Fruit fly (Drosophila melanogaster) whole organism, embryonic: ENCODE data around the gene CG10195.

Experiments
- Bdp1 ChIP-seq: fragments of 200-800 bp; sonication (Bioruptor generic); optimal IDR thresholded peaks from 3 replicates; lab custom pipeline; 2016; ENCODE audit warnings: missing biosample characterization, missing genetic modification characterization
- CG10462 ChIP-seq: fragments of 200-800 bp; sonication (Bioruptor generic); optimal IDR thresholded peaks from 2 replicates; lab custom pipeline; 2016; ENCODE audit warnings: missing biosample characterization, missing genetic modification characterization
- CG11247 ChIP-seq: fragments of 200-800 bp; sonication (Bioruptor generic); IDR thresholded peaks from 2 replicates; pipeline ENCODE4 v1.3.6; 2022; ENCODE audit warnings: missing biosample characterization, missing genetic modification characterization
- CG11504 ChIP-seq: fragments of 200-800 bp; sonication (Bioruptor generic); optimal IDR thresholded peaks from 3 replicates; lab custom pipeline; 2019; ENCODE audit warnings: missing biosample characterization, mild to moderate bottlenecking, missing genetic modification characterization, moderate library complexity
- CG11723 ChIP-seq: fragments of 200-800 bp; sonication (Bioruptor generic); optimal IDR thresholded peaks from 2 replicates; lab custom pipeline; 2017; ENCODE audit warnings: missing biosample characterization, mild to moderate bottlenecking, missing genetic modification characterization
- CG12104 ChIP-seq: fragments of 200-800 bp; sonication (Bioruptor generic); optimal IDR thresholded peaks from 3 replicates; lab custom pipeline; 2016; ENCODE audit warnings: missing biosample characterization, missing genetic modification characterization
- CG18011 ChIP-seq: fragments of 200-800 bp; sonication (Bioruptor generic); optimal IDR thresholded peaks from 2 replicates; lab custom pipeline; 2017; ENCODE audit warnings: missing biosample characterization, missing genetic modification characterization, mild to moderate bottlenecking, moderate library complexity, missing genotype
- CG18262 ChIP-seq: fragments of 200-800 bp; optimal IDR thresholded peaks from 3 replicates; lab custom pipeline; 2019; ENCODE audit warnings: missing biosample characterization, mild to moderate bottlenecking, missing genetic modification characterization, moderate library complexity
- CG2199 ChIP-seq: fragments of 200-800 bp; sonication (Bioruptor generic); IDR thresholded peaks from 3 replicates; pipeline ENCODE4 v1.3.6; 2022; ENCODE audit warnings: missing biosample characterization, missing genetic modification characterization
- CG2712 ChIP-seq: fragments of 200-800 bp; optimal IDR thresholded peaks from 3 replicates; lab custom pipeline; 2019; ENCODE audit warnings: missing biosample characterization, mild to moderate bottlenecking, missing genetic modification characterization, moderate library complexity
- CG30020 ChIP-seq: fragments of 200-800 bp; optimal IDR thresholded peaks from 2 replicates; lab custom pipeline; 2019; ENCODE audit warnings: missing biosample characterization, mild to moderate bottlenecking, missing genetic modification characterization, moderate library complexity
- CG34376 ChIP-seq: fragments of 200-800 bp; sonication (Bioruptor generic); optimal IDR thresholded peaks from 2 replicates; lab custom pipeline; 2018; ENCODE audit warnings: missing biosample characterization, mild to moderate bottlenecking, missing genetic modification characterization
- CG4328 ChIP-seq: fragments of 200-800 bp; sonication (Bioruptor generic); optimal IDR thresholded peaks from 3 replicates; lab custom pipeline; 2017; ENCODE audit warnings: missing biosample characterization, missing genetic modification reagents, missing genetic modification characterization
- CG4707 ChIP-seq: fragments of 200-800 bp; sonication (Bioruptor generic); optimal IDR thresholded peaks from 2 replicates; lab custom pipeline; 2018; ENCODE audit warnings: missing biosample characterization, mild to moderate bottlenecking, missing genetic modification characterization, moderate library complexity
- CG4820 ChIP-seq: fragments of 200-800 bp; sonication (Bioruptor generic); optimal IDR thresholded peaks from 3 replicates; lab custom pipeline; 2016; ENCODE audit warnings: missing biosample characterization, missing genetic modification characterization
- CG5953 ChIP-seq: fragments of 200-800 bp; sonication (Bioruptor generic); IDR thresholded peaks from 2 replicates; pipeline ENCODE4 v1.3.6; 2022; ENCODE audit warnings: missing biosample characterization, missing genetic modification characterization
- CG6765 ChIP-seq: fragments of 200-800 bp; sonication (Bioruptor generic); optimal IDR thresholded peaks from 3 replicates; lab custom pipeline; 2017; ENCODE audit warnings: missing biosample characterization, mild to moderate bottlenecking, missing genetic modification characterization
- CG6813 ChIP-seq: fragments of 200-800 bp; sonication (Bioruptor generic); optimal IDR thresholded peaks from 2 replicates; lab custom pipeline; 2017; ENCODE audit warnings: missing biosample characterization, missing genetic modification characterization, mild to moderate bottlenecking, moderate library complexity, missing genetic modification reagents
- CG7556 ChIP-seq: fragments of 200-800 bp; sonication (Bioruptor generic); optimal IDR thresholded peaks from 2 replicates; lab custom pipeline; 2017; ENCODE audit warnings: missing biosample characterization, mild to moderate bottlenecking, missing genetic modification characterization
- CG7839 ChIP-seq: fragments of 200-800 bp; sonication (Bioruptor generic); optimal IDR thresholded peaks from 3 replicates; lab custom pipeline; 2018; ENCODE audit warnings: missing biosample characterization, mild to moderate bottlenecking, missing genetic modification characterization, moderate library complexity
- CG7928 ChIP-seq: fragments of 200-800 bp; sonication (Bioruptor generic); optimal IDR thresholded peaks from 2 replicates; lab custom pipeline; 2017; ENCODE audit warnings: missing biosample characterization, mild to moderate bottlenecking, missing genetic modification characterization
- CG8944 ChIP-seq: fragments of 200-800 bp; sonication (Bioruptor generic); optimal IDR thresholded peaks from 3 replicates; lab custom pipeline; 2016; ENCODE audit warnings: missing biosample characterization, missing genetic modification characterization
- CTCF ChIP-seq: fragments of 200-800 bp; sonication (Bioruptor generic); optimal IDR thresholded peaks from 2 replicates; lab custom pipeline; 2017; ENCODE audit warnings: missing biosample characterization, mild to moderate bottlenecking, missing genetic modification characterization, moderate library complexity
- CkIIα-i1 ChIP-seq: fragments of 200-800 bp; sonication (Bioruptor generic); IDR thresholded peaks from 2 replicates; pipeline ENCODE4 v1.3.6; 2022; ENCODE audit warnings: missing biosample characterization, missing genetic modification characterization
- Dek ChIP-seq: fragments of 200-800 bp; sonication (Bioruptor generic); optimal IDR thresholded peaks from 3 replicates; lab custom pipeline; 2019; ENCODE audit warnings: missing biosample characterization, mild to moderate bottlenecking, missing genetic modification characterization, moderate library complexity
- Ets65A ChIP-seq: fragments of 200-800 bp; sonication (Bioruptor generic); peaks from one replicate; lab custom pipeline; 2016; ENCODE audit warnings: missing biosample characterization, missing genetic modification characterization
- Hsf ChIP-seq: fragments of 200-800 bp; sonication (Bioruptor generic); optimal IDR thresholded peaks from 3 replicates; lab custom pipeline; 2016; ENCODE audit warnings: missing biosample characterization, missing genetic modification characterization
- Kr ChIP-seq: fragments of 200-800 bp; sonication (Bioruptor generic); optimal IDR thresholded peaks from 2 replicates; lab custom pipeline; 2017; ENCODE audit warnings: missing biosample characterization, mild to moderate bottlenecking, missing genetic modification characterization
- Lhr ChIP-seq: fragments of 200-800 bp; sonication (Bioruptor generic); optimal IDR thresholded peaks from 3 replicates; lab custom pipeline; 2017; ENCODE audit warnings: mild to moderate bottlenecking, missing biosample characterization, missing genetic modification reagents, missing genetic modification characterization
- Lim3 ChIP-seq: fragments of 200-800 bp; sonication (Bioruptor generic); IDR thresholded peaks from 2 replicates; pipeline ENCODE4 v1.3.6; 2022; ENCODE audit warnings: missing biosample characterization, missing genetic modification characterization
- Med ChIP-seq: fragments of 200-800 bp; sonication (Bioruptor generic); peaks from one replicate; lab custom pipeline; 2016; ENCODE audit warnings: missing biosample characterization, missing genetic modification characterization, mild to moderate bottlenecking, inconsistent platforms, moderate library complexity
- Nf-YC ChIP-seq: fragments of 200-800 bp; optimal IDR thresholded peaks from 3 replicates; lab custom pipeline; 2019; ENCODE audit warnings: missing biosample characterization, mild to moderate bottlenecking, missing genetic modification characterization, moderate library complexity
- Sin3A ChIP-seq: fragments of >200 bp; optimal IDR thresholded peaks from 2 replicates; lab custom pipeline; 2018
- Sry-δ ChIP-seq: fragments of 200-800 bp; sonication (Bioruptor generic); optimal IDR thresholded peaks from 2 replicates; lab custom pipeline; 2016; ENCODE audit warnings: missing biosample characterization, missing genetic modification characterization
- Taf1 ChIP-seq: fragments of 200-800 bp; sonication (Bioruptor generic); IDR thresholded peaks from 2 replicates; pipeline ENCODE4 v1.3.6; 2022; ENCODE audit warnings: missing biosample characterization, missing genetic modification characterization
- Tbp ChIP-seq: fragments of >200 bp; optimal IDR thresholded peaks from 2 replicates; lab custom pipeline; 2018; ENCODE audit warnings: missing biosample characterization, missing genetic modification characterization
- corto ChIP-seq: fragments of 200-800 bp; sonication (Bioruptor generic); optimal IDR thresholded peaks from 2 replicates; lab custom pipeline; 2016; ENCODE audit warnings: missing biosample characterization, mild to moderate bottlenecking, missing genetic modification characterization, moderate library complexity
- crol ChIP-seq: fragments of 200-800 bp; sonication (Bioruptor generic); IDR thresholded peaks from 2 replicates; pipeline ENCODE4 v1.3.6; 2022; ENCODE audit warnings: missing biosample characterization, missing genetic modification characterization
- disco-r ChIP-seq: fragments of 200-800 bp; sonication (Bioruptor generic); optimal IDR thresholded peaks from 2 replicates; lab custom pipeline; 2016; ENCODE audit warnings: missing biosample characterization, missing genetic modification characterization
- fru ChIP-seq: fragments of >200 bp; optimal IDR thresholded peaks from 2 replicates; lab custom pipeline; 2017
- grau ChIP-seq: fragments of 200-800 bp; optimal IDR thresholded peaks from 3 replicates; lab custom pipeline; 2019; ENCODE audit warnings: missing biosample characterization, mild to moderate bottlenecking, missing genetic modification characterization, moderate library complexity
- gsb ChIP-seq: fragments of 200-800 bp; sonication (Bioruptor generic); IDR thresholded peaks from 2 replicates; pipeline ENCODE4 v1.3.6; 2022; ENCODE audit warnings: missing biosample characterization, missing genetic modification characterization
- hb ChIP-seq: fragments of 200-800 bp; sonication (Bioruptor generic); IDR thresholded peaks from 3 replicates; pipeline ENCODE4 v1.3.6; 2022; ENCODE audit warnings: missing biosample characterization, missing genetic modification characterization; ENCODE audit not compliant: partially characterized antibody
- inv ChIP-seq: fragments of 200-800 bp; sonication (Bioruptor generic); IDR thresholded peaks from 2 replicates; pipeline ENCODE4 v1.3.6; 2022; ENCODE audit warnings: missing biosample characterization, missing genetic modification characterization; ENCODE audit not compliant: partially characterized antibody
- lmd ChIP-seq: fragments of 200-800 bp; sonication (Bioruptor generic); IDR thresholded peaks from 2 replicates; pipeline ENCODE4 v1.3.6; 2022; ENCODE audit warnings: missing biosample characterization, missing genetic modification characterization
- nerfin-1 ChIP-seq: fragments of 200-800 bp; sonication (Bioruptor generic); optimal IDR thresholded peaks from 3 replicates; lab custom pipeline; 2019; ENCODE audit warnings: missing biosample characterization, mild to moderate bottlenecking, missing genetic modification characterization, moderate library complexity
- salm ChIP-seq: fragments of 200-800 bp; sonication (Bioruptor generic); optimal IDR thresholded peaks from 2 replicates; lab custom pipeline; 2018; ENCODE audit warnings: missing biosample characterization, mild to moderate bottlenecking, missing genetic modification characterization
- schlank ChIP-seq: fragments of 200-800 bp; sonication (Bioruptor generic); optimal IDR thresholded peaks from 2 replicates; lab custom pipeline; 2018; ENCODE audit warnings: missing biosample characterization, mild to moderate bottlenecking, missing genetic modification characterization
- scrt ChIP-seq: fragments of 200-800 bp; sonication (Bioruptor generic); optimal IDR thresholded peaks from 2 replicates; lab custom pipeline; 2018; ENCODE audit warnings: missing biosample characterization, mild to moderate bottlenecking, missing genetic modification characterization, moderate library complexity
- stc ChIP-seq: fragments of 200-800 bp; sonication (Bioruptor generic); IDR thresholded peaks from 2 replicates; pipeline ENCODE4 v1.3.6; 2022; ENCODE audit warnings: missing biosample characterization, missing genetic modification characterization
- tin ChIP-seq: fragments of 200-800 bp; sonication (Bioruptor generic); optimal IDR thresholded peaks from 3 replicates; lab custom pipeline; 2016; ENCODE audit warnings: missing biosample characterization, missing genetic modification characterization
- unc-4 ChIP-seq: fragments of 200-800 bp; sonication (Bioruptor generic); IDR thresholded peaks from 2 replicates; pipeline ENCODE4 v1.3.6; 2022; ENCODE audit warnings: missing biosample characterization, missing genetic modification characterization; ENCODE audit not compliant: partially characterized antibody

Gene CG10195

DNA sequence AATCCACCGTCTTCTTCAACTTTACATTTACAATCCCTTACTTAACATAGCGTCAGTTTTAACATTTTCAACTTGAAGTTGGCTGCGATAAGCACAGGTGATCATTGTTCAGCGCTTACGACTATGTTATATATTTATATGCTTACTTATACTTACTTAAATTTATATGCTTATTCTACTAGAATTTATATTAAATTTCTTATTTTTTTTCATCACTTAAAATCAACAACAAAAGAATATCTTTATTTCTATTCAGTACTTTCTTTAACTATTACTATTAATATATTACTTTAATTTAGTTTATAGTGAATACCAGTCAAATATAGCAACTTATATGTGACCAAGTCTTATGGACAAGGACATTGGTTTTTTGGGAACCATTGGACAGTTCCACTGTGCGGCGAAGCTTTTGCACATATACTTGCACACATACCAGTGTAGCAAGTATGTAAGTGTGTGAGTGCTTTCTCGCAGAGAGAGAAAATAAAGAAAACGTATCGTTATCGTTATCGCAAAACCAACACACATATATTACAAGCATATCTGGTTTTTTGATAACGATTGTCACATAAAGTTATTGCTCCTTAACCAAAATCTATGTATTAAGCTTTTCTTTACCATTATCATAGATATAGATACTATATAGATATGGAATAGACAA, 32.8 kb upstream of the CG10195 start, which contains the start of gene Hasp (continued):
- TF ChIP-seq Med (peak; percentile 81), Sin3A (lab: Kevin White, UChicago) (no peak), tin (peak; percentile 65), schlank (tag; lab: Kevin White, UChicago) (no peak), CG7928 (GFP tag; lab: Kevin White, UChicago) (no peak), hb (GFP tag; lab: Robert Waterston, UW) (peak; percentile 89), CG7839 (tag; lab: Kevin White, UChicago) (peak; percentile 83), CG12104 (GFP tag; lab: Kevin White, UChicago) (peak; percentile 36), Nf-YC (tag; lab: Kevin White, UChicago) (peak; percentile 48), CG2712 (tag; lab: Kevin White, UChicago) (peak; percentile 72), CG18011 (GFP tag; lab: Kevin White, UChicago) (peak; percentile 12), CG7556 (GFP tag; lab: Kevin White, UChicago) (peak; percentile 28), corto (GFP tag; lab: Kevin White, UChicago) (no peak), CG4820 (GFP tag; lab: Kevin White, UChicago) (peak; percentile 58), salm (tag; lab: Kevin White, UChicago) (no peak), nerfin-1 (peak; percentile 40), fru (lab: Kevin White, UChicago) (no peak), Bdp1 (GFP tag; lab: Kevin White, UChicago) (no peak), scrt (GFP tag; lab: Kevin White, UChicago) (no peak), CG18262 (tag; lab: Kevin White, UChicago) (peak; percentile 65), CG34376 (GFP tag; lab: Kevin White, UChicago) (no peak), CG8944 (GFP tag; lab: Kevin White, UChicago) (no peak), stc (GFP tag; lab: Robert Waterston, UW) (peak; percentile 51; the same call in 1 of the 2 replicates), Hsf (GFP tag; lab: Kevin White, UChicago) (peak; percentile 18), CG11247 (GFP tag; lab: Robert Waterston, UW) (no peak), grau (tag; lab: Kevin White, UChicago) (peak; percentile 66), Lim3 (GFP tag; lab: Robert Waterston, UW) (no peak), inv (GFP tag; lab: Robert Waterston, UW) (peak; percentile 28; the same call in 1 of the 2 replicates), CTCF (GFP tag; lab: Kevin White, UChicago) (no peak), CG6813 (GFP tag; lab: Kevin White, UChicago) (peak; percentile 12), disco-r (no peak), gsb (GFP tag; lab: Robert Waterston, UW) (no peak), CG30020 (tag; lab: Kevin White, UChicago) (peak; percentile 2), Tbp (no peak), CG11504 (tag; lab: Kevin White, UChicago) (peak; percentile 64), CG4328 (GFP tag; lab: Kevin White, UChicago) (no peak), Sry-δ (no peak), crol (GFP tag; lab: Robert Waterston, UW) (no peak), lmd (peak; percentile 58; the same call in 1 of the 2 replicates), CkIIα-i1 (GFP tag; lab: Robert Waterston, UW) (no peak), CG10462 (GFP tag; lab: Kevin White, UChicago) (no peak), Taf1 (GFP tag; lab: Robert Waterston, UW) (no peak), CG5953 (GFP tag; lab: Robert Waterston, UW) (no peak), Dek (peak; percentile 18), Lhr (no peak), CG11723 (GFP tag; lab: Kevin White, UChicago) (peak; percentile 13), CG6765 (GFP tag; lab: Kevin White, UChicago) (no peak), CG4707 (peak; percentile 79), Ets65A (GFP tag; lab: Kevin White, UChicago) (peak; percentile 92), unc-4 (GFP tag; lab: Robert Waterston, UW) (peak; percentile 61), Kr (GFP tag; lab: Kevin White, UChicago) (no peak), CG2199 (GFP tag; lab: Robert Waterston, UW) (no peak)
